Worm (Caenorhabditis elegans) whole organism, L2 larva: ENCODE measurements around the gene rif-1.1.

Experiments used
- blmp-1 ChIP-seq: sonication (generic microtip); optimal IDR thresholded peaks from 2 replicates; lab custom pipeline; 2017; ENCODE audit warnings: missing genetic modification characterization, mild to moderate bottlenecking, missing compliant biosample characterization, antibody characterized with exemption, moderate library complexity; ENCODE audit not compliant: insufficient read depth
- dmd-4 ChIP-seq: sonication (generic microtip); optimal IDR thresholded peaks from 2 replicates; lab custom pipeline; 2017; ENCODE audit warnings: missing biosample characterization, missing genetic modification characterization
- egl-27 ChIP-seq: sonication (generic microtip); optimal IDR thresholded peaks from 3 replicates; lab custom pipeline; 2017; ENCODE audit warnings: missing biosample characterization, missing genetic modification reagents, missing genetic modification characterization
- fos-1 ChIP-seq: fragments of 150-350 bp; optimal IDR thresholded peaks from 2 replicates; lab custom pipeline; 2014; ENCODE audit warnings: missing biosample characterization, missing genetic modification characterization
- mab-5 ChIP-seq: fragments of 150-350 bp; optimal IDR thresholded peaks from 2 replicates; lab custom pipeline; 2014; ENCODE audit warnings: missing biosample characterization, missing genetic modification characterization
- nhr-10 ChIP-seq: sonication (generic microtip); optimal IDR thresholded peaks from 2 replicates; lab custom pipeline; 2017; ENCODE audit warnings: missing biosample characterization, missing genetic modification characterization
- nhr-11 ChIP-seq: fragments of 150-350 bp; optimal IDR thresholded peaks from 2 replicates; lab custom pipeline; 2014; ENCODE audit warnings: missing biosample characterization, missing genetic modification characterization
- unc-62 ChIP-seq: fragments of 150-350 bp; optimal IDR thresholded peaks from 2 replicates; lab custom pipeline; 2014; ENCODE audit warnings: missing biosample characterization, missing genetic modification reagents, missing genetic modification characterization
- zag-1 ChIP-seq: fragments of 150-350 bp; optimal IDR thresholded peaks from 2 replicates; lab custom pipeline; 2014; ENCODE audit warnings: missing biosample characterization, missing genetic modification characterization
- ztf-11 ChIP-seq: sonication (generic microtip); optimal IDR thresholded peaks from 2 replicates; lab custom pipeline; 2017; ENCODE audit warnings: missing biosample characterization, missing genetic modification characterization

- TF ChIP-seq nhr-10 (tag; lab: Kevin White, UChicago): no peak
- no peak for TF ChIP-seq nhr-11 (tag; lab: Kevin White, UChicago)
- TF ChIP-seq unc-62 (GFP tag; lab: Kevin White, UChicago): no peak
- no peak for TF ChIP-seq fos-1 (tag; lab: Kevin White, UChicago)
- no peak for TF ChIP-seq ztf-11
- TF ChIP-seq blmp-1: no peak
- no peak for TF ChIP-seq mab-5 (tag; lab: Kevin White, UChicago)
- TF ChIP-seq dmd-4: no peak
- no peak for TF ChIP-seq zag-1 (tag; lab: Kevin White, UChicago)
- no peak for TF ChIP-seq egl-27 (tag; lab: Kevin White, UChicago)
Measured at ce11 chrIV:17435228-17435627, 25.8 kb downstream of the rif-1.1 start.
